Worm (Caenorhabditis elegans) whole organism, L4 larva: ENCODE measurements around the gene nspa-9.

ENCODE experiments used
- ceh-82 ChIP-seq: sonication (generic microtip); optimal IDR thresholded peaks from 2 replicates; lab custom pipeline; 2017; ENCODE audit warnings: missing biosample characterization, missing genetic modification characterization
- egl-43 ChIP-seq: fragments of 200-800 bp; sonication (Bioruptor generic); IDR thresholded peaks from 2 replicates; pipeline ENCODE4 v1.3.6; 2022; ENCODE audit warnings: missing genetic modification reagents, missing genetic modification characterization, missing compliant biosample characterization
- fkh-10 ChIP-seq: fragments of 150-350 bp; optimal IDR thresholded peaks from 2 replicates; lab custom pipeline; 2014; ENCODE audit warnings: missing biosample characterization, missing genetic modification reagents, missing genetic modification characterization
- lir-3 ChIP-seq: sonication (generic microtip); optimal IDR thresholded peaks from 2 replicates; lab custom pipeline; 2016; ENCODE audit warnings: mild to moderate bottlenecking, missing genetic modification characterization, missing compliant biosample characterization
- mdl-1 ChIP-seq, 2 experiments: fragments of 150-350 bp in 1 of 2; sonication (generic microtip) in 1 of 2; optimal IDR thresholded peaks; 2 replicates each; lab custom pipeline; 2014 to 2017; ENCODE audit warnings: missing biosample characterization in 2 of 2, missing genetic modification characterization in 2 of 2
- mep-1 ChIP-seq: fragments of 150-350 bp; sonication (generic microtip); optimal IDR thresholded peaks from 3 replicates; lab custom pipeline; 2014; ENCODE audit warnings: missing biosample characterization, missing genetic modification characterization

- TF ChIP-seq mep-1 (tag; lab: Kevin White, UChicago) (no peak), mdl-1 (tag; optimal IDR thresholded peaks at IDR 0.05; lab: Kevin White, UChicago) (no peak), lir-3 (tag; lab: Kevin White, UChicago) (no peak), ceh-82 (tag; lab: Kevin White, UChicago) (no peak), egl-43 (GFP tag; lab: Robert Waterston, UW) (no peak), fkh-10 (GFP tag; lab: Kevin White, UChicago) (no peak)
Measured at ce11 chrX:11766432-11766831, 27.6 kb downstream of the nspa-9 start.
